Fruit fly (Drosophila melanogaster) whole organism, prepupa: ENCODE results near the gene Cht7.

ENCODE experiments used
- CG15336 ChIP-seq: fragments of 200-800 bp; sonication (Bioruptor generic); IDR thresholded peaks from 2 replicates; pipeline ENCODE4 v1.3.6; 2022; ENCODE audit warnings: missing biosample characterization, missing genetic modification characterization
- CG6276 ChIP-seq: fragments of 200-800 bp; sonication (Bioruptor generic); optimal IDR thresholded peaks from 2 replicates; lab custom pipeline; 2017; ENCODE audit warnings: missing biosample characterization, mild to moderate bottlenecking, missing genetic modification characterization
- CG8119 ChIP-seq: fragments of 200-800 bp; sonication (Bioruptor generic); IDR thresholded peaks from 3 replicates; pipeline ENCODE4 v1.3.6; 2022; ENCODE audit warnings: missing biosample characterization, missing genetic modification characterization
- Ets96B ChIP-seq: fragments of 200-800 bp; optimal IDR thresholded peaks from 2 replicates; lab custom pipeline; 2019; ENCODE audit warnings: missing biosample characterization, mild to moderate bottlenecking, missing genetic modification characterization, moderate library complexity
- fkh ChIP-seq: fragments of 200-800 bp; sonication (Bioruptor generic); optimal IDR thresholded peaks from 3 replicates; lab custom pipeline; 2017; ENCODE audit warnings: missing biosample characterization, mild to moderate bottlenecking, missing genetic modification characterization, moderate library complexity
- lz ChIP-seq: fragments of 200-800 bp; sonication (Bioruptor generic); optimal IDR thresholded peaks from 3 replicates; lab custom pipeline; 2016; ENCODE audit warnings: missing biosample characterization, missing genetic modification characterization

DNA sequence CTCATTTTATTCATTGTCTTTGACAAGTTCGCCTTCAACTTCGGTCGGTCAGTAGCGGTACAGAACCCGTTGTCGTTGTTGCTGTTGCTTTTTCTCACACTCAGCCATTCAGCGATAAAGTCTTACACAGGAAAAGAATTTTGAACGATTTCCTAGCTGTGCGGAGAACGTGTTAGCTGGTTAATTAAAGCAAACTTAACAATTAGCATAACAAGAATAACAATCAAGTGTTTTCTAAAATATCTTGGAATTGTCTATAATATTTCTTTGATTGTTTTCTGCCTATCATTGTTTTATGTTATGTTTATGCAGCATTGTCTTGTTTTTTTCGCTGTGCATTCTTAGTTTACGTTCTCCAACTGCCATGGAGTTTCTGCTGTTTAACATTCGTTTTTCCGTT lies 612 bp downstream of the Cht7 start:
- TF ChIP-seq CG15336 (GFP tag; lab: Robert Waterston, UW) (peak; percentile 51; the same call in 1 of the 2 replicates), Ets96B (tag; lab: Kevin White, UChicago) (peak; percentile 62), CG6276 (no peak), fkh (GFP tag; lab: Kevin White, UChicago) (no peak), lz (GFP tag; lab: Kevin White, UChicago) (no peak), CG8119 (GFP tag; lab: Robert Waterston, UW) (0 out of 3 replicates have a peak, but pooled peaks have one; percentile 16)
